Worm (Caenorhabditis elegans) whole organism, L4 larva: Measurements from ENCODE around the gene T11F9.1.

Experiments
- ama-1 ChIP-seq: fragments of 150-350 bp; optimal IDR thresholded peaks from 2 replicates; lab custom pipeline; 2014; ENCODE audit warnings: inconsistent platforms, mixed read lengths
- jun-1 ChIP-seq: fragments of 150-350 bp; optimal IDR thresholded peaks from 2 replicates; lab custom pipeline; 2014; ENCODE audit warnings: missing biosample characterization, missing genetic modification reagents, missing genetic modification characterization
- lin-15B ChIP-seq: fragments of 150-350 bp; sonication (generic microtip); optimal IDR thresholded peaks from 3 replicates; lab custom pipeline; 2014; ENCODE audit warnings: missing biosample characterization, missing genetic modification characterization
- lin-38 ChIP-seq: fragments of 200-800 bp; sonication (Bioruptor generic); IDR thresholded peaks from 2 replicates; pipeline ENCODE4 v1.3.6; 2022; ENCODE audit warnings: missing genetic modification reagents, missing genetic modification characterization, missing compliant biosample characterization
- mes-2 ChIP-seq: sonication (generic microtip); optimal IDR thresholded peaks from 2 replicates; lab custom pipeline; 2016; ENCODE audit warnings: missing genotype, mild to moderate bottlenecking, missing genetic modification characterization, missing compliant biosample characterization; ENCODE audit not compliant: poor library complexity, severe bottlenecking
- nhr-28 ChIP-seq: fragments of 150-350 bp; optimal IDR thresholded peaks from 2 replicates; lab custom pipeline; 2014; ENCODE audit warnings: missing biosample characterization, missing genetic modification characterization
- nhr-41 ChIP-seq: fragments of 200-800 bp; sonication (Bioruptor generic); IDR thresholded peaks from 2 replicates; pipeline ENCODE4 v1.3.6; 2022; ENCODE audit warnings: missing genetic modification reagents, missing genetic modification characterization, missing compliant biosample characterization
- nhr-48 ChIP-seq: sonication (generic microtip); optimal IDR thresholded peaks from 2 replicates; lab custom pipeline; 2016; ENCODE audit warnings: mild to moderate bottlenecking, missing genetic modification characterization, missing compliant biosample characterization
- php-3 ChIP-seq: fragments of 200-800 bp; sonication (Bioruptor generic); IDR thresholded peaks from 2 replicates; pipeline ENCODE4 v1.3.6; 2022; ENCODE audit warnings: missing genetic modification reagents, missing genetic modification characterization, missing compliant biosample characterization
- snpc-4 ChIP-seq: fragments of 150-350 bp; optimal IDR thresholded peaks from 2 replicates; lab custom pipeline; 2014; ENCODE audit warnings: missing biosample characterization, missing genetic modification characterization
- unc-62 ChIP-seq, 3 experiments: fragments of 150-350 bp in 1 of 3; sonication (generic microtip); optimal IDR thresholded peaks in 2 of 3; peaks in 1 of 3; 1 replicate in 1 of 3; 2 replicates in 2 of 3; lab custom pipeline; 2014 to 2017; ENCODE audit warnings: missing biosample characterization in 3 of 3, missing genetic modification characterization in 3 of 3, missing genetic modification reagents in 3 of 3, missing genotype in 1 of 3
- zfp-2 ChIP-seq: sonication (generic microtip); optimal IDR thresholded peaks from 2 replicates; lab custom pipeline; 2016; ENCODE audit warnings: mild to moderate bottlenecking, missing genetic modification characterization, missing compliant biosample characterization

- TF ChIP-seq jun-1 (no peak), snpc-4 (tag; lab: Kevin White, UChicago) (no peak), nhr-41 (GFP tag; lab: Robert Waterston, UW) (no peak), nhr-48 (tag; lab: Kevin White, UChicago) (no peak), zfp-2 (tag; lab: Kevin White, UChicago) (no peak), lin-15B (tag; lab: Kevin White, UChicago) (no peak), nhr-28 (tag; lab: Kevin White, UChicago) (no peak), mes-2 (tag; lab: Kevin White, UChicago) (no peak), unc-62 (GFP tag; optimal IDR thresholded peaks at IDR 0.05 in 1 of 2; lab: Kevin White, UChicago) (no peak), unc-62 (tag; optimal IDR thresholded peaks at IDR 0.05; lab: Kevin White, UChicago) (no peak), lin-38 (GFP tag; lab: Robert Waterston, UW) (no peak), php-3 (GFP tag; lab: Robert Waterston, UW) (no peak), ama-1 (lab: Kevin White, UChicago) (no peak)
These were observed 34.8 kb upstream of the T11F9.1 start, which contains the start of gene T26H10.2 for ce11 chrV:11424565-11424964.
